Fruit fly (Drosophila melanogaster) whole organism, adult: ENCODE measurements around the gene Peritrophin-15a.

Experiments used
- CG12768 ChIP-seq: fragments of 200-800 bp; sonication (Bioruptor generic); optimal IDR thresholded peaks from 2 replicates; lab custom pipeline; 2017; ENCODE audit warnings: missing biosample characterization, missing genetic modification characterization, mild to moderate bottlenecking, moderate library complexity, missing genetic modification reagents
- CG1620 ChIP-seq: fragments of 200-800 bp; sonication (Bioruptor generic); optimal IDR thresholded peaks from 2 replicates; lab custom pipeline; 2016; ENCODE audit warnings: missing biosample characterization, missing genetic modification characterization
- CG33017 ChIP-seq: fragments of 200-800 bp; sonication (Bioruptor generic); optimal IDR thresholded peaks from 2 replicates; lab custom pipeline; 2018; ENCODE audit warnings: missing biosample characterization, mild to moderate bottlenecking, missing genetic modification characterization, moderate library complexity
- CG5204 ChIP-seq: fragments of 200-800 bp; sonication (Bioruptor generic); optimal IDR thresholded peaks from 2 replicates; lab custom pipeline; 2016; ENCODE audit warnings: missing biosample characterization, missing genetic modification characterization
- CG7101 ChIP-seq: fragments of 200-800 bp; sonication (Bioruptor generic); optimal IDR thresholded peaks from 2 replicates; lab custom pipeline; 2018; ENCODE audit warnings: missing biosample characterization, mild to moderate bottlenecking, missing genetic modification characterization, moderate library complexity
- Clk ChIP-seq: fragments of 200-800 bp; sonication (Bioruptor generic); optimal IDR thresholded peaks from 2 replicates; lab custom pipeline; 2017; ENCODE audit warnings: missing biosample characterization, missing genetic modification characterization
- Hr96 ChIP-seq: fragments of 200-800 bp; sonication (Bioruptor generic); optimal IDR thresholded peaks from 2 replicates; lab custom pipeline; 2016; ENCODE audit warnings: missing biosample characterization, missing genetic modification characterization
- bab1 ChIP-seq: fragments of 200-800 bp; sonication (Bioruptor generic); optimal IDR thresholded peaks from 3 replicates; lab custom pipeline; 2019; ENCODE audit warnings: missing biosample characterization, mild to moderate bottlenecking, missing genetic modification characterization, moderate library complexity
- cic ChIP-seq: fragments of 200-800 bp; sonication (Bioruptor generic); optimal IDR thresholded peaks from 2 replicates; lab custom pipeline; 2017; ENCODE audit warnings: missing biosample characterization, mild to moderate bottlenecking, missing genetic modification characterization, moderate library complexity
- cnc ChIP-seq, 2 experiments: fragments of >200 bp; optimal IDR thresholded peaks; 2 replicates each; lab custom pipeline; 2017
- kay ChIP-seq: fragments of 200-800 bp; sonication (Bioruptor generic); peaks from one replicate; lab custom pipeline; 2016; ENCODE audit warnings: missing biosample characterization, missing genetic modification characterization, borderline replicate concordance
- pad ChIP-seq: fragments of 200-800 bp; sonication (Bioruptor generic); optimal IDR thresholded peaks from 3 replicates; lab custom pipeline; 2017; ENCODE audit warnings: missing biosample characterization, missing genetic modification characterization, mild to moderate bottlenecking, moderate library complexity, missing genetic modification reagents
- tj ChIP-seq: fragments of 200-800 bp; sonication (Bioruptor generic); optimal IDR thresholded peaks from 3 replicates; lab custom pipeline; 2017; ENCODE audit warnings: missing biosample characterization, mild to moderate bottlenecking, missing genetic modification characterization, moderate library complexity
- toe ChIP-seq: fragments of 200-800 bp; sonication (Bioruptor generic); optimal IDR thresholded peaks from 2 replicates; lab custom pipeline; 2016; ENCODE audit warnings: missing biosample characterization, missing genetic modification characterization

- TF ChIP-seq tj (GFP tag; lab: Kevin White, UChicago), result no peak
- TF ChIP-seq CG33017 (tag; lab: Kevin White, UChicago), result no peak
- no peak for TF ChIP-seq CG12768
- TF ChIP-seq Clk (GFP tag; lab: Kevin White, UChicago), result no peak
- TF ChIP-seq toe (GFP tag; lab: Kevin White, UChicago), result no peak
- TF ChIP-seq CG1620, result peak; percentile 42
- peak; percentile 94 for TF ChIP-seq kay
- peak; percentile 31 for TF ChIP-seq bab1 (GFP tag; lab: Kevin White, UChicago)
- no peak for TF ChIP-seq Hr96
- no peak for TF ChIP-seq cnc (optimal IDR thresholded peaks at IDR 0.05; lab: Kevin White, UChicago)
- no peak for TF ChIP-seq cic
- TF ChIP-seq CG5204 (GFP tag; lab: Kevin White, UChicago), result no peak
- TF ChIP-seq CG7101, result no peak
- peak; percentile 10 for TF ChIP-seq pad (GFP tag; lab: Kevin White, UChicago)
Observed at dm6 chr2L:8438052-8438451, 42.2 kb upstream of the Peritrophin-15a start, which contains the start of gene mus201.
